Worm (Caenorhabditis elegans) whole organism, midembryonic: ENCODE measurements around the gene D2045.8.

Experiments
- T22C8.4 ChIP-seq: fragments of 200-800 bp; sonication (Bioruptor generic); IDR thresholded peaks from 2 replicates; pipeline ENCODE4 v1.3.6; 2022; ENCODE audit warnings: missing genetic modification characterization, missing compliant biosample characterization
- cog-1 ChIP-seq: sonication (generic microtip); optimal IDR thresholded peaks from 2 replicates; lab custom pipeline; 2016; ENCODE audit warnings: missing genetic modification characterization, missing compliant biosample characterization
- flt-1 ChIP-seq: fragments of 200-800 bp; sonication (Bioruptor generic); IDR thresholded peaks from 2 replicates; pipeline ENCODE4 v1.3.6; 2022; ENCODE audit warnings: missing genetic modification characterization, missing compliant biosample characterization
- klf-2 ChIP-seq: fragments of 200-800 bp; sonication (Bioruptor generic); conservative IDR thresholded peaks from 2 replicates; pipeline ENCODE4 v1.3.6; 2022; ENCODE audit warnings: missing genetic modification reagents, missing genetic modification characterization, missing compliant biosample characterization
- med-1 ChIP-seq: sonication (generic microtip); optimal IDR thresholded peaks from 2 replicates; lab custom pipeline; 2017; ENCODE audit warnings: missing genetic modification characterization, mild to moderate bottlenecking, missing compliant biosample characterization, antibody characterized with exemption, missing genetic modification reagents; ENCODE audit not compliant: insufficient read depth
- ref-1 ChIP-seq: fragments of 200-800 bp; sonication (Bioruptor generic); conservative IDR thresholded peaks from 2 replicates; pipeline ENCODE4 v1.3.6; 2022; ENCODE audit warnings: missing genetic modification reagents, missing genetic modification characterization, missing compliant biosample characterization
- tab-1 ChIP-seq: fragments of 200-800 bp; sonication (Bioruptor generic); IDR thresholded peaks from 2 replicates; pipeline ENCODE4 v1.3.6; 2022; ENCODE audit warnings: missing genetic modification characterization, missing compliant biosample characterization
- ztf-23 ChIP-seq: fragments of 200-800 bp; sonication (Bioruptor generic); IDR thresholded peaks from 2 replicates; pipeline ENCODE4 v1.3.6; 2022; ENCODE audit warnings: missing genetic modification reagents, missing genetic modification characterization, missing compliant biosample characterization
- ztf-29 ChIP-seq: fragments of 200-800 bp; sonication (Bioruptor generic); IDR thresholded peaks from 2 replicates; pipeline ENCODE4 v1.3.6; 2022; ENCODE audit warnings: missing genetic modification reagents, missing genetic modification characterization, missing compliant biosample characterization

Gene D2045.8

DNA sequence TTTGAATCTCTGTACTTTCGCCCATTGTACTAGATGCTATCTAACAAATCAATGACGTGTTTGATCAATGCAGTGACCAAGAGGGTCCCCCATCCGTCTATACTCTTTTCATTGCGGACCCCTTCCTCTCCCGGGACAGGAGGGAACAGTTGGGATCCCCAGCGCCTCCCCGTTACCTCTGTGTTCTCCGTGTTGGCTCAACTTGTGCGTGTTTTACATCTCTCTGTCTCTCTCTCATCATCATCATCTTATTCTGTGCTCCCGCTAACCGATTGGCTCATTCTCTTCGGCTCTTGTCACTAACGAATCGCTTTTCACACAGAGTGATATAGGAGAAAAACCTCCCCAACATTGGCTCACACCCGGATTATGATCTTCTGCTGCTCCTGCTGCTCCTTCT is 38.4 kb downstream of the D2045.8 start, which contains the start of gene unc-49:
unc-49 (plus strand) TSS at position 240 of the 400 bp plus-strand sequence.
- TF ChIP-seq flt-1 (GFP tag; lab: Robert Waterston, UW) (no peak), T22C8.4 (GFP tag; lab: Robert Waterston, UW) (no peak), ref-1 (GFP tag; lab: Robert Waterston, UW) (no peak), med-1 (GFP tag; lab: Kevin White, UChicago) (no peak), ztf-29 (GFP tag; lab: Robert Waterston, UW) (no peak), ztf-23 (GFP tag; lab: Robert Waterston, UW) (no peak), klf-2 (GFP tag; lab: Robert Waterston, UW) (no peak), tab-1 (GFP tag; lab: Robert Waterston, UW) (no peak), cog-1 (tag; lab: Kevin White, UChicago) (no peak)

DNA sequence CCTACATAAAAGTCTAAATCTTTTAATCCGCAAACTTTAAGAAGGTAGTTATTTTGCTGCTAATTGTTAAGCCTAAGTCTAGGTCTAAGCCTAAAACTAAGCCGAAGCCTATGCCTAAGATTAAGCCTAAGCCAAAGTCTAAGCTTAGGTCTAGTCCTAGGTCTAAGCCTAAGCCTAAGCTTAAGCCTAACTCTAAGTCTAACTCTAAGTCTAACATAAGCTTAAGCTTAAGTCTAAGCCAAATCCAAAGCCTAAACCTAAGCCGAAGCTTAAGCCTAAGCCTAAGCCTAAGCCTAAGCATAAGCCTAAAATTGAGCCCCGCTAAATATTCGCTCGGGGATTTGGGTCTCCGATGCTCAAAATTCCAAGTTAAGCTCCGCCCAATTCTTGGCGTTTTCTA is 39.1 kb downstream of the D2045.8 start:
- TF ChIP-seq med-1 (GFP tag; lab: Kevin White, UChicago) (no peak), ztf-29 (GFP tag; lab: Robert Waterston, UW) (peak; percentile 14; the same call in 1 of the 2 replicates), flt-1 (GFP tag; lab: Robert Waterston, UW) (no peak), T22C8.4 (GFP tag; lab: Robert Waterston, UW) (no peak), cog-1 (tag; lab: Kevin White, UChicago) (no peak)

DNA sequence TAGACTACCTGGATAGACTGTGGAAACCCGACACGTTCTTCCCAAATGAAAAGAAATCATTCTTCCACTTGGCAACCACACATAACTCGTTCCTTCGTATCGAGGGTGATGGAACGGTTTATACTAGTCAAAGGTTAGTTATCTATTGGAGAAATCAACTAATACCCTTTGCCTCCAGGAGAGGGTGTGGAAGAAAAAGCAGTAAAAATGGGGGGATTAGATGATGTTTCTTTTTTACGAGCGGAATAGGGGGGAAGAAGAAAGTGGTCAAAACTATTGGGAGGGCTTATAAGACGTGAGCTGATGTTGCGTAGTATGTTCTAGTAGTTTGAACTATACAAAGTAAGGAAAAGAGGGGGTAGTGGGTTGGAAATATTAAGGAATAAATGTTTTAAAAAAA is 40.9 kb downstream of the D2045.8 start:
- TF ChIP-seq med-1 (GFP tag; lab: Kevin White, UChicago) (no peak), tab-1 (GFP tag; lab: Robert Waterston, UW) (no peak)

DNA sequence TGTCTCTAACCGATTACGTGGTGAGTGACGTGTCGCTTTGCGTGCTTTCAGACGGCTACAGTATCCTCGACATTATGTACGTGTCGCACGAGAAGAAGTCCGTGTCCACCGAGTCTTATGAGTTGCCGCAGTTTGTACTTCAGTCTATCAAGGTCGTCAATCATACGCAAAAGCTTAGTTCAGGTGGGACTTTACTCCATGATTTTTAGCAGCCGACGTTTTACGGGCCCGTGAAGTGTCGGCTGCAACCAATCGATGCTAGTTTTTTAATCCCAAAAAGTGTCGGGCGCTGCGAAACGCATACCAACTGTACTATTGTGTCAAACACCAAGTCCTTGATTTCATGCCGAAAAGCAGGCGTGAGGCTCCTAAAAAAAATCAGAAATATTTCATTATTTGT is 42.7 kb downstream of the D2045.8 start:
- TF ChIP-seq ref-1 (GFP tag; lab: Robert Waterston, UW) (no peak), tab-1 (GFP tag; lab: Robert Waterston, UW) (no peak), cog-1 (tag; lab: Kevin White, UChicago) (no peak), T22C8.4 (GFP tag; lab: Robert Waterston, UW) (no peak), ztf-23 (GFP tag; lab: Robert Waterston, UW) (no peak), ztf-29 (GFP tag; lab: Robert Waterston, UW) (no peak), flt-1 (GFP tag; lab: Robert Waterston, UW) (no peak), med-1 (GFP tag; lab: Kevin White, UChicago) (no peak), klf-2 (GFP tag; lab: Robert Waterston, UW) (no peak)

DNA sequence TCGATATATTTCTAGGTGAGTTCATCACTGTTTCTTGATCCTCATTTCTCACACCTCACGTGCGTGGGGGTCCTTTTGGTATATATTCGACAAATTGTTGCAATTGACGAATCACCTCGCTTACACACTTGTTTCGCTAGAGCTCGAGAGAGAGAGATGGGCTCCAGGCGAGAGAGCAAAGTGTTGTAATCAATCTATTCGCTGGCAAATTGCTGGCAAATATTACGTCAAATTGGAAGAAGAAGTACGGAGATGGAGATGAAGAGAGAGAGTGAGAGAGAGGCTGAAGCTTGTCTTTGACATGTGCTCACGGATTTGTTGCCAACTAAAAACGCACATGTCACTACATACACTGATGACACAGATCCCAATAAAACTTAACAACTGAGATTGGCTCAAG is 43.8 kb downstream of the D2045.8 start:
- TF ChIP-seq tab-1 (GFP tag; lab: Robert Waterston, UW) (no peak), T22C8.4 (GFP tag; lab: Robert Waterston, UW) (no peak), ztf-29 (GFP tag; lab: Robert Waterston, UW) (no peak), ref-1 (GFP tag; lab: Robert Waterston, UW) (no peak), flt-1 (GFP tag; lab: Robert Waterston, UW) (no peak), ztf-23 (GFP tag; lab: Robert Waterston, UW) (no peak), med-1 (GFP tag; lab: Kevin White, UChicago) (no peak), cog-1 (tag; lab: Kevin White, UChicago) (no peak), klf-2 (GFP tag; lab: Robert Waterston, UW) (no peak)

DNA sequence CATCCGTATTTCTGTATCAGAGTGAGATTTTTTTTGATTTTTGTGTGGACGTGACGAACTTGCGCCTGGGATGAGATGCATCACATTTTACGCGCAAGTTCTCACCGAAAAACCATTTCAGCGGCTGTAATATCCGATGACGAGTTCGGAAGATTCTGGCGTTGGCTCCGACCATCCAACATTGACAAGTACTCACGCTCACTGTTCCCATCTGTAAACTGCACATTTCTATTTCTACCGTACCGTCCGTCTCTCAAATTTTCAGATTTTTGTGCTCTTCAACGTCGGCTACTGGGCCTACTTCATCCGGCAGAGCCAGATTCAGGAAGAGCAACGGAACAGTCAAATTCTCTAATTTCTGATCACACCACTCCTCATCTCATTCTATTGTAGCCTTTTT is 45.4 kb downstream of the D2045.8 start:
- no peak for TF ChIP-seq med-1 (GFP tag; lab: Kevin White, UChicago)
- TF ChIP-seq ref-1 (GFP tag; lab: Robert Waterston, UW), result no peak
- TF ChIP-seq cog-1 (tag; lab: Kevin White, UChicago), result no peak
- TF ChIP-seq klf-2 (GFP tag; lab: Robert Waterston, UW), result no peak
- TF ChIP-seq ztf-29 (GFP tag; lab: Robert Waterston, UW), result no peak
- no peak for TF ChIP-seq flt-1 (GFP tag; lab: Robert Waterston, UW)
- TF ChIP-seq T22C8.4 (GFP tag; lab: Robert Waterston, UW), result no peak

DNA sequence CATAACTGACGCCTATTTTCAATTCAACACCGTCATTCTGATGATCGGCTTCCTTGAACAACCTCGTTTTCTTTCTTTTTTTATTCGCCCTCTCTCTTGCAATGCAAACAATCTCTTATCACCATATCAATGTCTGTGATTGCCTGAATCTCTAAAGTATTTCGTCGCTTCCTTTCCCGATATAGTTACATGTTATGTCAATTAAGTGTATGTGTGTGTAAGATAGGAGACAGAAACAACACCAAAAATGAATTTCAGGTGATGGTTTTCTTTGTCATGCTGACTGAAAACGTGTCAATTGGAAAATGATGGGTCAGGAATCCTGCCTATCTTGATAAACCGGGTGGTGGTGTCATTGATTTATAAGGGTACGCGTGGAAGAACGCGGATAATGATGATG is 51.2 kb downstream of the D2045.8 start:
- no peak for TF ChIP-seq T22C8.4 (GFP tag; lab: Robert Waterston, UW)
